Fruit fly (Drosophila melanogaster): Measurements from ENCODE around the gene CG32187.

dm6 chr3L:17835074-17835473 is 28.9 kb upstream of the CG32187 start, which contains the start of gene CG32189:
- TF ChIP-seq CG9948 (tag; optimal IDR thresholded peaks at IDR 0.05) (no peak), CG32121 (GFP tag; IDR thresholded peaks at IDR 0.05) (no peak), EcR (GFP tag; optimal IDR thresholded peaks at IDR 0.05) (no peak), CG17806 (tag; optimal IDR thresholded peaks at IDR 0.05) (no peak), CG8301 (tag; optimal IDR thresholded peaks at IDR 0.05) (no peak), fd96Ca (GFP tag; IDR thresholded peaks at IDR 0.05) (no peak), D1 (tag; optimal IDR thresholded peaks at IDR 0.05) (no peak), Pif1B (GFP tag; optimal IDR thresholded peaks at IDR 0.05) (no peak), Pif1A (GFP tag; optimal IDR thresholded peaks at IDR 0.05) (no peak)
